Fruit fly (Drosophila melanogaster) whole organism, wandering third instar larva: Measurements from ENCODE around the gene rdgB.

Experiments used
- Abd-B ChIP-seq: fragments of >200 bp; optimal IDR thresholded peaks from 2 replicates; lab custom pipeline; 2017; ENCODE audit warnings: missing biosample characterization, missing genetic modification characterization
- CG9705 ChIP-seq: fragments of 200-800 bp; sonication (Bioruptor generic); optimal IDR thresholded peaks from 2 replicates; lab custom pipeline; 2018; ENCODE audit warnings: missing biosample characterization, mild to moderate bottlenecking, missing genetic modification characterization
- CrebA ChIP-seq: fragments of 200-800 bp; sonication (Bioruptor generic); optimal IDR thresholded peaks from 2 replicates; lab custom pipeline; 2016; ENCODE audit warnings: missing biosample characterization, mild to moderate bottlenecking, missing genetic modification characterization, borderline replicate concordance
- Dif ChIP-seq: fragments of 200-275, 200-300 bp; sonication (Bioruptor generic); optimal IDR thresholded peaks from 2 replicates; lab custom pipeline; 2018; ENCODE audit warnings: missing biosample characterization, missing genetic modification characterization; ENCODE audit not compliant: partially characterized antibody
- HLH106 ChIP-seq: fragments of 200-800 bp; optimal IDR thresholded peaks from 3 replicates; lab custom pipeline; 2019; ENCODE audit warnings: missing biosample characterization, mild to moderate bottlenecking, missing genetic modification characterization, moderate library complexity
- Hnf4 ChIP-seq: fragments of 200-800 bp; sonication (Bioruptor generic); optimal IDR thresholded peaks from 2 replicates; lab custom pipeline; 2016; ENCODE audit warnings: missing biosample characterization, mild to moderate bottlenecking, missing genetic modification characterization
- Hr78 ChIP-seq: fragments of >200 bp; optimal IDR thresholded peaks from 2 replicates; lab custom pipeline; 2017; ENCODE audit warnings: missing biosample characterization, missing genetic modification characterization
- Hr83 ChIP-seq: fragments of 200-300 bp; sonication (Bioruptor generic); optimal IDR thresholded peaks from 2 replicates; lab custom pipeline; 2016; ENCODE audit warnings: missing biosample characterization, mild to moderate bottlenecking, missing genetic modification characterization, moderate library complexity; ENCODE audit not compliant: poor library complexity, severe bottlenecking
- Mio ChIP-seq: sonication (Bioruptor generic); optimal IDR thresholded peaks from 2 replicates; lab custom pipeline; 2016; ENCODE audit warnings: missing biosample characterization, missing genetic modification characterization
- Myc ChIP-seq: fragments of >200 bp; optimal IDR thresholded peaks from 2 replicates; lab custom pipeline; 2017
- OdsH ChIP-seq: fragments of 200-800 bp; sonication (Bioruptor generic); optimal IDR thresholded peaks from 2 replicates; lab custom pipeline; 2016; ENCODE audit warnings: missing biosample characterization, mild to moderate bottlenecking, missing genetic modification characterization
- Rel ChIP-seq, 2 experiments: fragments of 200-800 bp; sonication (Bioruptor generic) in 1 of 2; optimal IDR thresholded peaks; 2 replicates in 1 of 2; 3 replicates in 1 of 2; lab custom pipeline; 2016 to 2019; ENCODE audit warnings: mild to moderate bottlenecking in 2 of 2, missing biosample characterization in 2 of 2, missing genetic modification characterization in 2 of 2, moderate library complexity in 1 of 2
- Sp1 ChIP-seq: fragments of 200-800 bp; sonication (Bioruptor generic); optimal IDR thresholded peaks from 3 replicates; lab custom pipeline; 2019; ENCODE audit warnings: missing biosample characterization, mild to moderate bottlenecking, missing genetic modification characterization, moderate library complexity
- br ChIP-seq: fragments of 200-800 bp; sonication (Bioruptor generic); optimal IDR thresholded peaks from 2 replicates; lab custom pipeline; 2016; ENCODE audit warnings: missing biosample characterization, missing genetic modification characterization
- brk ChIP-seq: fragments of 200-800 bp; sonication (Bioruptor generic); optimal IDR thresholded peaks from 2 replicates; lab custom pipeline; 2016; ENCODE audit warnings: missing biosample characterization, mild to moderate bottlenecking, missing genetic modification characterization
- dl ChIP-seq, 2 experiments: fragments of 175-275, 200-275 bp in 1 of 2; fragments of 200-275 bp in 1 of 2; sonication (Bioruptor generic); optimal IDR thresholded peaks; lab custom pipeline; 2018; ENCODE audit warnings: mild to moderate bottlenecking in 2 of 2, missing biosample characterization in 2 of 2, missing genetic modification characterization in 2 of 2, moderate library complexity in 2 of 2; ENCODE audit not compliant: partially characterized antibody in 2 of 2, insufficient read depth in 1 of 2
- dsf ChIP-seq: sonication (Bioruptor generic); optimal IDR thresholded peaks from 2 replicates; lab custom pipeline; 2016; ENCODE audit warnings: missing biosample characterization, missing genetic modification characterization, borderline replicate concordance
- ey ChIP-seq: fragments of 200-800 bp; sonication (Bioruptor generic); optimal IDR thresholded peaks from 2 replicates; lab custom pipeline; 2016; ENCODE audit warnings: missing biosample characterization, missing genetic modification characterization
- foxo ChIP-seq, 2 experiments: fragments of 200-800 bp; sonication (Bioruptor generic); optimal IDR thresholded peaks; 2 replicates in 1 of 2; 3 replicates in 1 of 2; lab custom pipeline; 2016 to 2017; ENCODE audit warnings: missing biosample characterization in 2 of 2, missing genetic modification characterization in 2 of 2
- h ChIP-seq: fragments of 200-800 bp; sonication (Bioruptor generic); optimal IDR thresholded peaks from 3 replicates; lab custom pipeline; 2016; ENCODE audit warnings: missing biosample characterization, mild to moderate bottlenecking, missing genetic modification characterization
- jim ChIP-seq: fragments of 175-275, 200-325 bp; sonication (Bioruptor generic); optimal IDR thresholded peaks from 2 replicates; lab custom pipeline; 2016; ENCODE audit warnings: missing biosample characterization, mild to moderate bottlenecking, missing genetic modification characterization
- lola ChIP-seq: fragments of >200 bp; optimal IDR thresholded peaks from 2 replicates; lab custom pipeline; 2017; ENCODE audit warnings: missing biosample characterization, missing genetic modification characterization
- psq ChIP-seq: fragments of 200-800 bp; sonication (Bioruptor generic); optimal IDR thresholded peaks from 3 replicates; lab custom pipeline; 2017; ENCODE audit warnings: missing biosample characterization, mild to moderate bottlenecking, missing genetic modification characterization, moderate library complexity
- rgr ChIP-seq: fragments of 200-800 bp; sonication (Bioruptor generic); optimal IDR thresholded peaks from 3 replicates; lab custom pipeline; 2016; ENCODE audit warnings: missing biosample characterization, mild to moderate bottlenecking, missing genetic modification characterization
- sage ChIP-seq: fragments of 200-800 bp; sonication (Bioruptor generic); optimal IDR thresholded peaks from 2 replicates; lab custom pipeline; 2016; ENCODE audit warnings: missing biosample characterization, mild to moderate bottlenecking, missing genetic modification characterization
- usp ChIP-seq: fragments of >200 bp; optimal IDR thresholded peaks from 2 replicates; lab custom pipeline; 2017; ENCODE audit warnings: missing biosample characterization, missing genetic modification characterization
- woc ChIP-seq: sonication (Bioruptor generic); optimal IDR thresholded peaks from 2 replicates; lab custom pipeline; 2016; ENCODE audit warnings: missing biosample characterization, mild to moderate bottlenecking, missing genetic modification characterization

rdgB gene

DNA sequence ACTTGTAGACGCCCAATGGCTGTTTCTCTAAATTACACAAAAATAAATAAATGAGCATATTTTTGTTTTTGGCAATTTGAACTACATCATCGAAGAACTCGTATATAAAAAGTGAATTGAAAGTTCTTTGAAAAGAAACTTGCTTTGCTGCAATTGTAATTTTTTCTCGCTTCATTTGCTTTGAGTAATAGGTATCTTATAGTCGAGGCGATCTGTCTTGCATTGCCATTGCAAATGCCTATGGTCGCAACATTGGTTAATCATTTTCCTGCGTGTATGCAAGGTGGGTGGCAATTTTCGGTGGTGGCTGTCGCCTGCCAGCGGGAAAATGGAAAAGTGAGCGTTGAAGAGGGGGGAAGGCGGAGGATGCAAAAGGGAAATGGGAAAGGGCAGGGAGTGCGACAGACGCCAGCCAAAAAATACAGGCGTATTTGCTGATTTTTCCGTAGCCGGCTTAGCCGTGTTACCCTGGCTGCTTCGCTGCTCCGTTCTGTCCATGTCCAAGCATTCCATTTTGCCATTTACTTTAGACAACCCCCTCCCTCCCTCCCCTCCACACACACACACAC lies 24.8 kb downstream of the rdgB start:
- no peak for TF ChIP-seq lola (GFP tag; lab: Kevin White, UChicago)
- no peak for TF ChIP-seq woc (GFP tag; lab: Kevin White, UChicago)
- TF ChIP-seq CrebA (GFP tag; lab: Kevin White, UChicago): no peak
- no peak for TF ChIP-seq Hr78 (GFP tag; lab: Kevin White, UChicago)
- no peak for TF ChIP-seq Sp1 (GFP tag; lab: Kevin White, UChicago)
- no peak for TF ChIP-seq jim (GFP tag; lab: Kevin White, UChicago)
- no peak for TF ChIP-seq br (GFP tag; lab: Kevin White, UChicago)

DNA sequence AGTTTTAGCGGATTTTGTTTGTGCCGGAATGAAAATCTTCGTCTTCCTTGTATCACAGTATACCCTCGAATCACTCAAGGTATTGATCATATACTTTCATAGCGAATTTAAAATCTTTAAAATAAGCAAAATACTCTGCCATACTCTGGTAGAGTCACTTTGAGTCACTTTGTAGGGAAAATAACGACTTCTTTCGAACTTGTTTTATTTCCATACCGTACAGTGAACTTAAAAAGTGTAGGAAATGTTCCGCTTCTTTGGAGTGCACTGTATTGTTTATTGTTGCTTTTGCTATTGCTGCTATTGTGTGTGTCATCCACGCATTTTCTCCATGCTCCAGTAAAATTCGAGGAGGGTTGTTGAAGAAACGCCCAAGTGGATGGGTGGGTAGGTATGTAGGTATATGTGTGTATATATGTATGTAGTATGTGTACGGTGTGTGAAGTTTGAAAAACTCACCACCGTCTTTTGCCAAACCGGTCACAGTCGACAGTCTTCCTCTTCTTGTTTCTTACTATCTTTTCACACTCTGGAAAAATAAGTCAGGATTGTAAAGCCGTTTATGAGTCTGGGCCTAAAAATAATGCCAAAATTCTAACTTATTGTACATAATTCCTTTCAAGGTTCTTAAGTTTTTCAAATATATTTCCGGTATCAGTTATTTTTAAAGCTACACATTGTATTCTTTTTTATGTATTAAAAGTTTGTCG lies 26.6 kb downstream of the rdgB start:
- TF ChIP-seq Rel (GFP tag; optimal IDR thresholded peaks at IDR 0.05; lab: Kevin White, UChicago) (no peak), Rel (tag; optimal IDR thresholded peaks at IDR 0.05; lab: Kevin White, UChicago) (no peak), rgr (GFP tag; lab: Kevin White, UChicago) (peak; percentile 2), ey (GFP tag; lab: Kevin White, UChicago) (peak; percentile 9), foxo (GFP tag; optimal IDR thresholded peaks at IDR 0.05; lab: Kevin White, UChicago) (peak in 1 of 2 experiments; percentile 3)

DNA sequence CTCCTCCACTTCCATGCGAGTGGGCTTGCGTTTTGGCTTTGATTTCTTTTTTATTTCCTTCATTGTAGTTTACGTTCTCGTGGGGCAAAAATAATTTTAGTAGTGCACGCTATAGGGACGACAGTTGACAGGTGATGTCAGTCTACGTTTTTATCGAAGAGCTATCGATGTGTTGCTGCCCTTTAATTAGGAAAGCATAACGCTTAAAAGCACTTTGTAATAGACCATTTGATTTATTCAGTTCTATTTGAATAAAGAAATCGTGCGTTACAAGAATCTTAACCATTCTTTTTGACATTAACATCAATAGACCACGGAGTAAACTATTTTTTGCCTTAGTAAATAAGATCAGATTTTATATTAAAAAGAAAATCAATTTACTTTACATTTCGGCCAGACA lies 28.5 kb downstream of the rdgB start, which contains the start of gene CG10993:
TSS of gene CG10993 (minus strand) at position 101 of the 400 bp plus-strand sequence.
- TF ChIP-seq Sp1 (GFP tag; lab: Kevin White, UChicago) (no peak), HLH106 (tag; lab: Kevin White, UChicago) (no peak), Rel (GFP tag; optimal IDR thresholded peaks at IDR 0.05; lab: Kevin White, UChicago) (no peak), Rel (tag; optimal IDR thresholded peaks at IDR 0.05; lab: Kevin White, UChicago) (no peak), Abd-B (no peak), Dif (GFP tag; lab: Kevin White, UChicago) (no peak), Mio (GFP tag; lab: Kevin White, UChicago) (no peak), OdsH (GFP tag; lab: Kevin White, UChicago) (no peak), Hr78 (GFP tag; lab: Kevin White, UChicago) (no peak)

DNA sequence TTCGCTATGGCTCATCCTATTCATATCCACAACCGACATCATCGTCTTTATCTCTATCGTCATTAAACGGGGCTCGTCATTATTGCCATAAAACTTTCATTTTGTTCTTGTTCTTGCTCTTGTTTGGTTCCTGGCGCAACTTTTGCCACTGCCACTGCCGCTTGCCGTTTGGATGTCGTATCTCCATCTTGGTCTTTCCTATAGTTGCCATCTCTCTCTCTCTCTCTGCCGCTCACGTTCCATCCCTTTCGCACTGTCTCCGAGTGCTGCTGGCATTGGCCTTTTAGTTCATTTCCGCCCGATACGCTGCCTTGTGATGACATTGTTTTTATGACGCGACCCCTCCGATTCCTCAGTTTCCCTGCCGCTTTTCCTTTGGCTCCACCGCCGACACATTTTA lies 29.9 kb downstream of the rdgB start:
- TF ChIP-seq Sp1 (GFP tag; lab: Kevin White, UChicago): no peak
- no peak for TF ChIP-seq Myc
- no peak for TF ChIP-seq dl (GFP tag; optimal IDR thresholded peaks at IDR 0.05; lab: Kevin White, UChicago; ENCODE audit: insufficient read depth in 1 of 2, partially characterized antibody in 2 of 2)
- TF ChIP-seq brk (GFP tag; lab: Kevin White, UChicago): no peak
- no peak for TF ChIP-seq Abd-B
- TF ChIP-seq usp (GFP tag; lab: Kevin White, UChicago): no peak
- TF ChIP-seq Mio (GFP tag; lab: Kevin White, UChicago): no peak

DNA sequence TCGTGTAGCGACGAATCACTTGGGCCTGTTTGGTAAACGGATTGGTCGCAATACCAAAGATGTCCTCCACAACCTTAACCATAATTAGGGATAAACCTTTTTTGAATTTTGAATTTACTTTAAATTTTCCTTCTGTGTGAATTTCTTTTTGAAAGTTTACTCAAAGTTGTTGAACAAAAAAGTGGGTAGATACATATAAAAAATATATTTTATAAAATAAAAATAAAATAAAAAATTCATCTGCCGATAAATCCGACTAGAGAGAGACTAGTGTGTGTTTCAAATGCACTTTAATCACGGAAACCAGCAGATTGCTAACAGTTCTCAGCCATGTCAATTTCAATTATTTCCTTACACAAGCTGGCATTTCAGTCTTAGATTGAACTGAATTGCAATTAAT lies 35.0 kb downstream of the rdgB start, which contains the start of gene CG10996:
TSS of gene CG10996 (minus strand) at position 101 of the 400 bp plus-strand sequence.
- TF ChIP-seq Dif (GFP tag; lab: Kevin White, UChicago) (no peak), Myc (no peak), Hr83 (GFP tag; lab: Kevin White, UChicago) (no peak), lola (GFP tag; lab: Kevin White, UChicago) (no peak), sage (GFP tag; lab: Kevin White, UChicago) (no peak), brk (GFP tag; lab: Kevin White, UChicago) (no peak), Hnf4 (GFP tag; lab: Kevin White, UChicago) (no peak), Rel (GFP tag; optimal IDR thresholded peaks at IDR 0.05; lab: Kevin White, UChicago) (no peak), Rel (tag; optimal IDR thresholded peaks at IDR 0.05; lab: Kevin White, UChicago) (no peak), h (GFP tag; lab: Kevin White, UChicago) (no peak), dsf (GFP tag; lab: Kevin White, UChicago) (no peak), psq (GFP tag; lab: Kevin White, UChicago) (no peak), CG9705 (GFP tag; lab: Kevin White, UChicago) (no peak), Hr78 (GFP tag; lab: Kevin White, UChicago) (no peak)
- TF ChIP-seq, all 38 proteins: peak for 0
